Fruit fly (Drosophila melanogaster) whole organism, embryonic: Measurements from ENCODE around the gene CG14837.
A peak's percentile ranks its signal among the peaks of the same experiment; 100 is the strongest.

Experiments used
- ATbp ChIP-seq: fragments of 200-800 bp; sonication (Bioruptor generic); optimal IDR thresholded peaks from 2 replicates; lab custom pipeline; 2017; ENCODE audit warnings: missing biosample characterization, mild to moderate bottlenecking, missing genetic modification characterization, missing genetic modification reagents
- Antp ChIP-seq: fragments of 200-800 bp; sonication (Bioruptor generic); optimal IDR thresholded peaks from 3 replicates; lab custom pipeline; 2016; ENCODE audit warnings: missing biosample characterization, missing genetic modification characterization
- Atf6 ChIP-seq: fragments of 200-800 bp; sonication (Bioruptor generic); IDR thresholded peaks from 2 replicates; pipeline ENCODE4 v1.3.6; 2022; ENCODE audit warnings: missing biosample characterization, missing genetic modification characterization
- Bdp1 ChIP-seq: fragments of 200-800 bp; sonication (Bioruptor generic); optimal IDR thresholded peaks from 3 replicates; lab custom pipeline; 2016; ENCODE audit warnings: missing biosample characterization, missing genetic modification characterization
- CG11093 ChIP-seq: fragments of 200-800 bp; sonication (Bioruptor generic); IDR thresholded peaks from 3 replicates; pipeline ENCODE4 v1.3.6; 2022; ENCODE audit warnings: missing biosample characterization, missing genetic modification characterization
- CG11504 ChIP-seq: fragments of 200-800 bp; sonication (Bioruptor generic); optimal IDR thresholded peaks from 3 replicates; lab custom pipeline; 2019; ENCODE audit warnings: missing biosample characterization, mild to moderate bottlenecking, missing genetic modification characterization, moderate library complexity
- CG11695 ChIP-seq: fragments of 200-800 bp; sonication (Bioruptor generic); IDR thresholded peaks from 3 replicates; pipeline ENCODE4 v1.3.6; 2022; ENCODE audit warnings: missing biosample characterization, missing genetic modification characterization
- CG11723 ChIP-seq: fragments of 200-800 bp; sonication (Bioruptor generic); optimal IDR thresholded peaks from 2 replicates; lab custom pipeline; 2017; ENCODE audit warnings: missing biosample characterization, mild to moderate bottlenecking, missing genetic modification characterization
- CG12071 ChIP-seq: fragments of 200-800 bp; sonication (Bioruptor generic); optimal IDR thresholded peaks from 3 replicates; lab custom pipeline; 2018; ENCODE audit warnings: missing biosample characterization, mild to moderate bottlenecking, missing genetic modification characterization
- CG12769 ChIP-seq: fragments of 200-800 bp; sonication (Bioruptor generic); optimal IDR thresholded peaks from 2 replicates; lab custom pipeline; 2019; ENCODE audit warnings: missing biosample characterization, mild to moderate bottlenecking, missing genetic modification characterization, moderate library complexity
- CG13287 ChIP-seq: fragments of 200-800 bp; sonication (Bioruptor generic); IDR thresholded peaks from 2 replicates; pipeline ENCODE4 v1.3.6; 2022; ENCODE audit warnings: missing biosample characterization, missing genetic modification characterization; ENCODE audit not compliant: partially characterized antibody
- CG14050 ChIP-seq: fragments of 200-800 bp; sonication (Bioruptor generic); IDR thresholded peaks from 3 replicates; pipeline ENCODE4 v1.3.6; 2022; ENCODE audit warnings: missing biosample characterization, missing genetic modification characterization
- CG1602 ChIP-seq: fragments of 200-800 bp; sonication (Bioruptor generic); optimal IDR thresholded peaks from 3 replicates; lab custom pipeline; 2016; ENCODE audit warnings: missing biosample characterization, missing genetic modification characterization
- CG1647 ChIP-seq: fragments of 200-800 bp; sonication (Bioruptor generic); optimal IDR thresholded peaks from 3 replicates; lab custom pipeline; 2016; ENCODE audit warnings: missing biosample characterization, missing genetic modification characterization
- CG16779 ChIP-seq: fragments of 200-800 bp; sonication (Bioruptor generic); IDR thresholded peaks from 2 replicates; pipeline ENCODE4 v1.3.6; 2022; ENCODE audit warnings: missing biosample characterization, missing genetic modification characterization
- CG18011 ChIP-seq: fragments of 200-800 bp; sonication (Bioruptor generic); optimal IDR thresholded peaks from 2 replicates; lab custom pipeline; 2017; ENCODE audit warnings: missing biosample characterization, missing genetic modification characterization, mild to moderate bottlenecking, moderate library complexity, missing genotype
- CG2129 ChIP-seq: fragments of 200-800 bp; sonication (Bioruptor generic); IDR thresholded peaks from 2 replicates; pipeline ENCODE4 v1.3.6; 2022; ENCODE audit warnings: missing biosample characterization, missing genetic modification characterization; ENCODE audit not compliant: partially characterized antibody
- CG2202 ChIP-seq: fragments of 200-800 bp; sonication (Bioruptor generic); optimal IDR thresholded peaks from 2 replicates; lab custom pipeline; 2018; ENCODE audit warnings: missing biosample characterization, mild to moderate bottlenecking, missing genetic modification characterization
- CG2875 ChIP-seq: fragments of 200-800 bp; sonication (Bioruptor generic); optimal IDR thresholded peaks from 2 replicates; lab custom pipeline; 2017; ENCODE audit warnings: missing biosample characterization, mild to moderate bottlenecking, missing genetic modification characterization, missing genetic modification reagents
- CG33557 ChIP-seq: fragments of 200-800 bp; sonication (Bioruptor generic); optimal IDR thresholded peaks from 2 replicates; lab custom pipeline; 2019; ENCODE audit warnings: missing biosample characterization, mild to moderate bottlenecking, missing genetic modification characterization, moderate library complexity
- CG5245 ChIP-seq: fragments of 200-800 bp; sonication (Bioruptor generic); optimal IDR thresholded peaks from 3 replicates; lab custom pipeline; 2016; ENCODE audit warnings: missing biosample characterization, missing genetic modification characterization
- CG7271 ChIP-seq: fragments of 200-800 bp; sonication (Bioruptor generic); optimal IDR thresholded peaks from 2 replicates; lab custom pipeline; 2018; ENCODE audit warnings: missing biosample characterization, mild to moderate bottlenecking, missing genetic modification characterization, moderate library complexity
- CG7987 ChIP-seq: fragments of 200-800 bp; sonication (Bioruptor generic); optimal IDR thresholded peaks from 2 replicates; lab custom pipeline; 2018; ENCODE audit warnings: missing biosample characterization, mild to moderate bottlenecking, missing genetic modification characterization, moderate library complexity
- CG9215 ChIP-seq: fragments of 200-800 bp; sonication (Bioruptor generic); IDR thresholded peaks from 2 replicates; pipeline ENCODE4 v1.3.6; 2022; ENCODE audit warnings: missing biosample characterization, missing genetic modification characterization
- Dad ChIP-seq: fragments of 200-800 bp; sonication (Bioruptor generic); optimal IDR thresholded peaks from 3 replicates; lab custom pipeline; 2016; ENCODE audit warnings: missing biosample characterization, missing genetic modification characterization
- Deaf1 ChIP-seq: fragments of 200-800 bp; optimal IDR thresholded peaks from 3 replicates; lab custom pipeline; 2019; ENCODE audit warnings: missing biosample characterization, mild to moderate bottlenecking, missing genetic modification characterization, moderate library complexity
- Dek ChIP-seq: fragments of 200-800 bp; sonication (Bioruptor generic); optimal IDR thresholded peaks from 3 replicates; lab custom pipeline; 2019; ENCODE audit warnings: missing biosample characterization, mild to moderate bottlenecking, missing genetic modification characterization, moderate library complexity
- GATAe ChIP-seq: fragments of 200-800 bp; sonication (Bioruptor generic); conservative IDR thresholded peaks from 2 replicates; pipeline ENCODE4 v1.3.6; 2022; ENCODE audit warnings: missing biosample characterization, missing genetic modification characterization
- Ssrp ChIP-seq: fragments of 200-800 bp; sonication (Bioruptor generic); optimal IDR thresholded peaks from 2 replicates; lab custom pipeline; 2018; ENCODE audit warnings: missing biosample characterization, mild to moderate bottlenecking, missing genetic modification characterization, moderate library complexity
- corto ChIP-seq: fragments of 200-800 bp; sonication (Bioruptor generic); optimal IDR thresholded peaks from 2 replicates; lab custom pipeline; 2016; ENCODE audit warnings: missing biosample characterization, mild to moderate bottlenecking, missing genetic modification characterization, moderate library complexity
- crol ChIP-seq: fragments of 200-800 bp; sonication (Bioruptor generic); IDR thresholded peaks from 2 replicates; pipeline ENCODE4 v1.3.6; 2022; ENCODE audit warnings: missing biosample characterization, missing genetic modification characterization
- crp ChIP-seq, 2 experiments: fragments of 200-800 bp; sonication (Bioruptor generic); optimal IDR thresholded peaks; 2 replicates in 1 of 2; 3 replicates in 1 of 2; lab custom pipeline; 2017; ENCODE audit warnings: missing biosample characterization in 2 of 2, missing genetic modification characterization in 2 of 2, mild to moderate bottlenecking in 1 of 2, moderate library complexity in 1 of 2
- ewg ChIP-seq: fragments of 200-800 bp; sonication (Bioruptor generic); optimal IDR thresholded peaks from 3 replicates; lab custom pipeline; 2017; ENCODE audit warnings: mild to moderate bottlenecking, missing biosample characterization, missing genetic modification reagents, missing genetic modification characterization
- exex ChIP-seq: fragments of 200-800 bp; sonication (Bioruptor generic); optimal IDR thresholded peaks from 4 replicates; lab custom pipeline; 2018; ENCODE audit warnings: missing biosample characterization, mild to moderate bottlenecking, missing genetic modification characterization, moderate library complexity
- fu2 ChIP-seq: fragments of 200-800 bp; sonication (Bioruptor generic); optimal IDR thresholded peaks from 2 replicates; lab custom pipeline; 2016; ENCODE audit warnings: missing biosample characterization, missing genetic modification characterization
- jumu ChIP-seq: fragments of 200-800 bp; sonication (Bioruptor generic); optimal IDR thresholded peaks from 3 replicates; lab custom pipeline; 2016; ENCODE audit warnings: missing biosample characterization, missing genetic modification characterization
- lab ChIP-seq: fragments of 200-800 bp; sonication (Bioruptor generic); optimal IDR thresholded peaks from 3 replicates; lab custom pipeline; 2017; ENCODE audit warnings: missing biosample characterization, missing genetic modification characterization, mild to moderate bottlenecking, moderate library complexity, missing genetic modification reagents
- lov ChIP-seq, 2 experiments: fragments of 200-800 bp in 1 of 2; fragments of >200 bp in 1 of 2; sonication (Bioruptor generic) in 1 of 2; IDR thresholded peaks in 1 of 2; optimal IDR thresholded peaks in 1 of 2; 2 replicates in 1 of 2; 3 replicates in 1 of 2; pipeline versions ENCODE4 v1.3.6 to Lab custom; 2017 to 2022; ENCODE audit warnings: missing biosample characterization in 1 of 2, missing genetic modification characterization in 1 of 2
- otp ChIP-seq: fragments of 200-800 bp; sonication (Bioruptor generic); IDR thresholded peaks from 3 replicates; pipeline ENCODE4, ENCODE4 v1.3.6; 2022; ENCODE audit warnings: missing biosample characterization, missing genetic modification characterization
- pfk ChIP-seq: fragments of 200-800 bp; sonication (Bioruptor generic); optimal IDR thresholded peaks from 2 replicates; lab custom pipeline; 2018; ENCODE audit warnings: missing biosample characterization, mild to moderate bottlenecking, missing genetic modification characterization, moderate library complexity
- pnt ChIP-seq: fragments of 200-800 bp; sonication (Bioruptor generic); optimal IDR thresholded peaks from 3 replicates; lab custom pipeline; 2016; ENCODE audit warnings: missing biosample characterization, missing genetic modification characterization
- pros ChIP-seq: fragments of 200-800 bp; sonication (Bioruptor generic); optimal IDR thresholded peaks from 3 replicates; lab custom pipeline; 2019; ENCODE audit warnings: missing biosample characterization, mild to moderate bottlenecking, missing genetic modification characterization, moderate library complexity
- pum ChIP-seq: fragments of 200-800 bp; sonication (Bioruptor generic); optimal IDR thresholded peaks from 2 replicates; lab custom pipeline; 2016; ENCODE audit warnings: missing biosample characterization, missing genetic modification characterization
- salm ChIP-seq: fragments of 200-800 bp; sonication (Bioruptor generic); optimal IDR thresholded peaks from 2 replicates; lab custom pipeline; 2018; ENCODE audit warnings: missing biosample characterization, mild to moderate bottlenecking, missing genetic modification characterization
- slbo ChIP-seq: fragments of 200-800 bp; sonication (Bioruptor generic); IDR thresholded peaks from 2 replicates; pipeline ENCODE4 v1.3.6; 2022; ENCODE audit warnings: missing biosample characterization, missing genetic modification characterization
- slou ChIP-seq: fragments of 200-800 bp; sonication (Bioruptor generic); optimal IDR thresholded peaks from 3 replicates; lab custom pipeline; 2016; ENCODE audit warnings: missing biosample characterization, missing genetic modification characterization
- zfh1 ChIP-seq: fragments of 200-800 bp; sonication (Bioruptor generic); IDR thresholded peaks from 3 replicates; pipeline ENCODE4 v1.3.6; 2022; ENCODE audit warnings: missing biosample characterization, missing genetic modification characterization
- zfh2 ChIP-seq: fragments of 200-800 bp; sonication (Bioruptor generic); optimal IDR thresholded peaks from 2 replicates; lab custom pipeline; 2016; ENCODE audit warnings: missing biosample characterization, missing genetic modification characterization

CG14837 gene

dm6 chr3L:7510414-7511384, 49.1 kb downstream of the CG14837 start, which contains the start of gene CG7546 (continued):
- TF ChIP-seq jumu (GFP tag; lab: Kevin White, UChicago), result no peak
- no peak for TF ChIP-seq pfk (GFP tag; lab: Kevin White, UChicago)
- TF ChIP-seq pum, result no peak
- TF ChIP-seq CG5245 (GFP tag; lab: Kevin White, UChicago), result no peak
- peak; percentile 59 for TF ChIP-seq CG11504 (tag; lab: Kevin White, UChicago)
- TF ChIP-seq Antp, result no peak
- no peak for TF ChIP-seq CG16779 (GFP tag; lab: Robert Waterston, UW)
- no peak for TF ChIP-seq crp (GFP tag; optimal IDR thresholded peaks at IDR 0.05; lab: Kevin White, UChicago)
- TF ChIP-seq exex, result no peak
- no peak for TF ChIP-seq CG14050 (GFP tag; lab: Robert Waterston, UW)
- TF ChIP-seq zfh1, result no peak
- TF ChIP-seq CG11723 (GFP tag; lab: Kevin White, UChicago), result no peak
- TF ChIP-seq ewg (GFP tag; lab: Kevin White, UChicago), result peak; percentile 26
- TF ChIP-seq salm (tag; lab: Kevin White, UChicago), result no peak
- no peak for TF ChIP-seq CG11695
- no peak for TF ChIP-seq CG2129 (GFP tag; lab: Robert Waterston, UW)
- TF ChIP-seq pnt, result no peak
- peak; percentile 28 for TF ChIP-seq CG1602
- TF ChIP-seq ATbp (GFP tag; lab: Kevin White, UChicago), result no peak
- peak; percentile 69 for TF ChIP-seq slbo (GFP tag; lab: Robert Waterston, UW)
- TF ChIP-seq slou (GFP tag; lab: Kevin White, UChicago), result no peak
- no peak for TF ChIP-seq otp (GFP tag; lab: Robert Waterston, UW)
- no peak for TF ChIP-seq GATAe (GFP tag; lab: Robert Waterston, UW)
- no peak for TF ChIP-seq Atf6 (GFP tag; lab: Robert Waterston, UW)
- TF ChIP-seq lov (optimal IDR thresholded peaks at IDR 0.05; lab: Kevin White, UChicago), result no peak
- no peak for TF ChIP-seq lov (GFP tag; IDR thresholded peaks at IDR 0.05; lab: Robert Waterston, UW)
- peak; percentile 19 for TF ChIP-seq CG33557 (GFP tag; lab: Kevin White, UChicago)
- TF ChIP-seq Deaf1 (tag; lab: Kevin White, UChicago), result peak; percentile 29
- TF ChIP-seq fu2, result no peak
- no peak for TF ChIP-seq CG18011 (GFP tag; lab: Kevin White, UChicago)
- TF ChIP-seq zfh2 (GFP tag; lab: Kevin White, UChicago), result peak; percentile 40
- no peak for TF ChIP-seq pros (GFP tag; lab: Kevin White, UChicago)
- no peak for TF ChIP-seq CG11093 (GFP tag; lab: Robert Waterston, UW)
- TF ChIP-seq lab (GFP tag; lab: Kevin White, UChicago), result no peak
- peak; percentile 38 for TF ChIP-seq Ssrp
- TF ChIP-seq CG2875, result no peak
- TF ChIP-seq CG7271 (tag; lab: Kevin White, UChicago), result no peak
- TF ChIP-seq CG9215 (GFP tag; lab: Robert Waterston, UW), result peak; percentile 53
- TF ChIP-seq CG12071 (GFP tag; lab: Kevin White, UChicago), result no peak
- TF ChIP-seq corto (GFP tag; lab: Kevin White, UChicago), result no peak
- no peak for TF ChIP-seq Bdp1 (GFP tag; lab: Kevin White, UChicago)
- TF ChIP-seq CG12769, result no peak
- TF ChIP-seq CG7987 (GFP tag; lab: Kevin White, UChicago), result no peak
- peak; percentile 99 for TF ChIP-seq crol (GFP tag; lab: Robert Waterston, UW)
- TF ChIP-seq CG2202 (tag; lab: Kevin White, UChicago), result no peak
- no peak for TF ChIP-seq CG1647 (GFP tag; lab: Kevin White, UChicago)
- peak; percentile 27; the same call in 1 of the 2 replicates for TF ChIP-seq CG13287 (GFP tag; lab: Robert Waterston, UW)
- peak; percentile 16 for TF ChIP-seq Dek (tag; lab: Kevin White, UChicago)
- no peak for TF ChIP-seq Dad (GFP tag; lab: Kevin White, UChicago)
